Fruit fly (Drosophila melanogaster) whole organism, embryonic: ENCODE data around the gene CG18810.

ENCODE experiments used
- Atf3 ChIP-seq: fragments of 200-800 bp; sonication (Bioruptor generic); optimal IDR thresholded peaks from 3 replicates; lab custom pipeline; 2016; ENCODE audit warnings: missing biosample characterization, missing genetic modification characterization
- CG10321 ChIP-seq: fragments of 200-800 bp; sonication (Bioruptor generic); IDR thresholded peaks from 2 replicates; pipeline ENCODE4 v1.3.6; 2022; ENCODE audit warnings: missing biosample characterization, missing genetic modification characterization
- CG11504 ChIP-seq: fragments of 200-800 bp; sonication (Bioruptor generic); optimal IDR thresholded peaks from 3 replicates; lab custom pipeline; 2019; ENCODE audit warnings: missing biosample characterization, mild to moderate bottlenecking, missing genetic modification characterization, moderate library complexity
- CG12155 ChIP-seq: fragments of 200-800 bp; sonication (Bioruptor generic); optimal IDR thresholded peaks from 3 replicates; lab custom pipeline; 2016; ENCODE audit warnings: missing biosample characterization, missing genetic modification characterization
- CG12299 ChIP-seq: fragments of 200-800 bp; sonication (Bioruptor generic); optimal IDR thresholded peaks from 2 replicates; lab custom pipeline; 2018; ENCODE audit warnings: missing biosample characterization, mild to moderate bottlenecking, missing genetic modification characterization
- CG14710 ChIP-seq: fragments of 200-800 bp; sonication (Bioruptor generic); optimal IDR thresholded peaks from 3 replicates; lab custom pipeline; 2019; ENCODE audit warnings: missing biosample characterization, mild to moderate bottlenecking, missing genetic modification characterization, moderate library complexity
- CG16863 ChIP-seq: fragments of 200-800 bp; sonication (Bioruptor generic); optimal IDR thresholded peaks from 3 replicates; lab custom pipeline; 2016; ENCODE audit warnings: missing biosample characterization, missing genetic modification characterization
- CG17829 ChIP-seq: fragments of 200-800 bp; optimal IDR thresholded peaks from 2 replicates; lab custom pipeline; 2019; ENCODE audit warnings: missing biosample characterization, mild to moderate bottlenecking, missing genetic modification characterization, moderate library complexity
- CG1792 ChIP-seq: fragments of 200-800 bp; sonication (Bioruptor generic); optimal IDR thresholded peaks from 2 replicates; lab custom pipeline; 2016; ENCODE audit warnings: missing biosample characterization, missing genetic modification characterization
- CG3281 ChIP-seq: fragments of 200-800 bp; sonication (Bioruptor generic); optimal IDR thresholded peaks from 3 replicates; lab custom pipeline; 2017; ENCODE audit warnings: missing biosample characterization, mild to moderate bottlenecking, missing genetic modification characterization
- CG3995 ChIP-seq: fragments of 200-800 bp; sonication (Bioruptor generic); optimal IDR thresholded peaks from 3 replicates; lab custom pipeline; 2016; ENCODE audit warnings: missing biosample characterization, missing genetic modification characterization
- CG4360 ChIP-seq: fragments of 200-800 bp; sonication (Bioruptor generic); IDR thresholded peaks from 2 replicates; pipeline ENCODE4 v1.3.6; 2022; ENCODE audit warnings: missing biosample characterization, missing genetic modification characterization
- CG6683 ChIP-seq: fragments of 200-800 bp; sonication (Bioruptor generic); optimal IDR thresholded peaks from 2 replicates; lab custom pipeline; 2017; ENCODE audit warnings: missing biosample characterization, mild to moderate bottlenecking, missing genetic modification characterization, missing genetic modification reagents
- CG7928 ChIP-seq: fragments of 200-800 bp; sonication (Bioruptor generic); optimal IDR thresholded peaks from 2 replicates; lab custom pipeline; 2017; ENCODE audit warnings: missing biosample characterization, mild to moderate bottlenecking, missing genetic modification characterization
- CG8944 ChIP-seq: fragments of 200-800 bp; sonication (Bioruptor generic); optimal IDR thresholded peaks from 3 replicates; lab custom pipeline; 2016; ENCODE audit warnings: missing biosample characterization, missing genetic modification characterization
- Chrac-16 ChIP-seq: fragments of 200-800 bp; sonication (Bioruptor generic); optimal IDR thresholded peaks from 3 replicates; lab custom pipeline; 2016; ENCODE audit warnings: missing biosample characterization, missing genetic modification characterization
- Hr3 ChIP-seq: fragments of 200-800 bp; sonication (Bioruptor generic); optimal IDR thresholded peaks from 3 replicates; lab custom pipeline; 2016; ENCODE audit warnings: missing biosample characterization, missing genetic modification characterization
- Hr39 ChIP-seq: fragments of >200 bp; optimal IDR thresholded peaks from 2 replicates; lab custom pipeline; 2017
- Hr51 ChIP-seq, 2 experiments: fragments of 200-800 bp; sonication (Bioruptor generic); optimal IDR thresholded peaks; 2 replicates in 1 of 2; 3 replicates in 1 of 2; lab custom pipeline; 2016 to 2018; ENCODE audit warnings: missing biosample characterization in 2 of 2, missing genetic modification characterization in 2 of 2, mild to moderate bottlenecking in 1 of 2, moderate library complexity in 1 of 2
- Lpt ChIP-seq: fragments of >200 bp; optimal IDR thresholded peaks from 2 replicates; lab custom pipeline; 2018; ENCODE audit warnings: missing biosample characterization, missing genetic modification characterization
- Med ChIP-seq: fragments of 200-800 bp; sonication (Bioruptor generic); peaks from one replicate; lab custom pipeline; 2016; ENCODE audit warnings: missing biosample characterization, missing genetic modification characterization, mild to moderate bottlenecking, inconsistent platforms, moderate library complexity
- Pdp1 ChIP-seq, 2 experiments: fragments of 200-800 bp; sonication (Bioruptor generic); optimal IDR thresholded peaks; 3 replicates each; lab custom pipeline; 2016; ENCODE audit warnings: missing biosample characterization in 2 of 2, missing genetic modification characterization in 2 of 2, mild to moderate bottlenecking in 1 of 2, moderate library complexity in 1 of 2
- Sox100B ChIP-seq: fragments of 200-800 bp; sonication (Bioruptor generic); optimal IDR thresholded peaks from 3 replicates; lab custom pipeline; 2018; ENCODE audit warnings: missing biosample characterization, mild to moderate bottlenecking, missing genetic modification characterization
- Sry-δ ChIP-seq: fragments of 200-800 bp; sonication (Bioruptor generic); optimal IDR thresholded peaks from 2 replicates; lab custom pipeline; 2016; ENCODE audit warnings: missing biosample characterization, missing genetic modification characterization
- Usf ChIP-seq: fragments of 200-800 bp; sonication (Bioruptor generic); optimal IDR thresholded peaks from 2 replicates; lab custom pipeline; 2017; ENCODE audit warnings: missing genotype, missing biosample characterization, missing genetic modification characterization
- Xbp1 ChIP-seq: fragments of 200-800 bp; sonication (Bioruptor generic); optimal IDR thresholded peaks from 3 replicates; lab custom pipeline; 2016; ENCODE audit warnings: missing biosample characterization, mild to moderate bottlenecking, missing genetic modification characterization
- Xrp1 ChIP-seq: fragments of 200-800 bp; sonication (Bioruptor generic); IDR thresholded peaks from 2 replicates; pipeline ENCODE4 v1.3.6; 2022; ENCODE audit warnings: missing biosample characterization, missing genetic modification characterization
- YL-1 ChIP-seq: fragments of 200-800 bp; sonication (Bioruptor generic); optimal IDR thresholded peaks from 3 replicates; lab custom pipeline; 2017; ENCODE audit warnings: missing biosample characterization, mild to moderate bottlenecking, missing genetic modification characterization
- al ChIP-seq: fragments of 200-800 bp; sonication (Bioruptor generic); IDR thresholded peaks from 2 replicates; pipeline ENCODE4 v1.3.6; 2022; ENCODE audit warnings: missing biosample characterization, missing genetic modification characterization
- az2 ChIP-seq: fragments of 200-800 bp; sonication (Bioruptor generic); optimal IDR thresholded peaks from 3 replicates; lab custom pipeline; 2016; ENCODE audit warnings: missing biosample characterization, missing genetic modification characterization
- btn ChIP-seq: fragments of 200-800 bp; sonication (Bioruptor generic); optimal IDR thresholded peaks from 2 replicates; lab custom pipeline; 2016; ENCODE audit warnings: missing biosample characterization, missing genetic modification characterization
- chinmo ChIP-seq: fragments of 200-800 bp; sonication (Bioruptor generic); IDR thresholded peaks from 4 replicates; pipeline ENCODE4 v1.3.6; 2022; ENCODE audit warnings: missing biosample characterization, missing genetic modification characterization; ENCODE audit not compliant: partially characterized antibody
- crp ChIP-seq, 2 experiments: fragments of 200-800 bp; sonication (Bioruptor generic); optimal IDR thresholded peaks; 2 replicates in 1 of 2; 3 replicates in 1 of 2; lab custom pipeline; 2017; ENCODE audit warnings: missing biosample characterization in 2 of 2, missing genetic modification characterization in 2 of 2, mild to moderate bottlenecking in 1 of 2, moderate library complexity in 1 of 2
- danr ChIP-seq: fragments of 200-800 bp; sonication (Bioruptor generic); IDR thresholded peaks from 2 replicates; pipeline ENCODE4 v1.3.6; 2022; ENCODE audit warnings: missing biosample characterization, missing genetic modification characterization
- ewg ChIP-seq: fragments of 200-800 bp; sonication (Bioruptor generic); optimal IDR thresholded peaks from 3 replicates; lab custom pipeline; 2017; ENCODE audit warnings: mild to moderate bottlenecking, missing biosample characterization, missing genetic modification reagents, missing genetic modification characterization
- jing ChIP-seq: fragments of 200-800 bp; sonication (Bioruptor generic); optimal IDR thresholded peaks from 2 replicates; lab custom pipeline; 2018; ENCODE audit warnings: missing biosample characterization, mild to moderate bottlenecking, missing genetic modification characterization
- ken ChIP-seq: fragments of 200-800 bp; sonication (Bioruptor generic); IDR thresholded peaks from 3 replicates; pipeline ENCODE4 v1.3.6; 2022; ENCODE audit warnings: missing biosample characterization, missing genetic modification characterization
- lbe ChIP-seq: fragments of 200-800 bp; sonication (Bioruptor generic); optimal IDR thresholded peaks from 2 replicates; lab custom pipeline; 2016; ENCODE audit warnings: missing biosample characterization, mild to moderate bottlenecking, missing genetic modification characterization
- maf-S ChIP-seq: fragments of 200-800 bp; sonication (Bioruptor generic); optimal IDR thresholded peaks from 2 replicates; lab custom pipeline; 2016; ENCODE audit warnings: missing biosample characterization, missing genetic modification characterization
- mam ChIP-seq: fragments of 200-800 bp; sonication (Bioruptor generic); optimal IDR thresholded peaks from 3 replicates; lab custom pipeline; 2016; ENCODE audit warnings: missing biosample characterization, missing genetic modification characterization
- oc ChIP-seq: fragments of 200-800 bp; sonication (Bioruptor generic); optimal IDR thresholded peaks from 2 replicates; lab custom pipeline; 2018; ENCODE audit warnings: missing biosample characterization, mild to moderate bottlenecking, missing genetic modification characterization, moderate library complexity
- pita ChIP-seq: fragments of 200-800 bp; sonication (Bioruptor generic); optimal IDR thresholded peaks from 2 replicates; lab custom pipeline; 2017; ENCODE audit warnings: missing biosample characterization, mild to moderate bottlenecking, missing genetic modification characterization
- prd ChIP-seq, 3 experiments: fragments of >200 bp in 2 of 3; fragments of 200-800 bp in 1 of 3; sonication (Bioruptor generic) in 1 of 3; optimal IDR thresholded peaks in 2 of 3; IDR thresholded peaks in 1 of 3; 2 replicates in 2 of 3; 3 replicates in 1 of 3; pipeline versions ENCODE4 v1.3.6 to Lab custom; 2017 to 2022; ENCODE audit warnings: missing biosample characterization in 1 of 3, missing genetic modification characterization in 1 of 3
- row ChIP-seq: fragments of 200-800 bp; sonication (Bioruptor generic); IDR thresholded peaks from 3 replicates; pipeline ENCODE4 v1.3.6; 2022; ENCODE audit warnings: missing biosample characterization, missing genetic modification characterization
- sens ChIP-seq: fragments of 200-800 bp; sonication (Bioruptor generic); peaks from one replicate; lab custom pipeline; 2016; ENCODE audit warnings: missing biosample characterization, missing genetic modification characterization
- stc ChIP-seq: fragments of 200-800 bp; sonication (Bioruptor generic); IDR thresholded peaks from 2 replicates; pipeline ENCODE4 v1.3.6; 2022; ENCODE audit warnings: missing biosample characterization, missing genetic modification characterization
- tgo ChIP-seq: fragments of 200-800 bp; sonication (Bioruptor generic); IDR thresholded peaks from 3 replicates; pipeline ENCODE4 v1.3.6; 2022; ENCODE audit warnings: missing biosample characterization, missing genetic modification characterization
- tna ChIP-seq: fragments of 200-800 bp; sonication (Bioruptor generic); IDR thresholded peaks from 2 replicates; pipeline ENCODE4 v1.3.6; 2022; ENCODE audit warnings: missing biosample characterization, missing genetic modification characterization; ENCODE audit not compliant: partially characterized antibody
- zf30C ChIP-seq: fragments of 200-800 bp; sonication (Bioruptor generic); optimal IDR thresholded peaks from 3 replicates; lab custom pipeline; 2018; ENCODE audit warnings: missing biosample characterization, mild to moderate bottlenecking, missing genetic modification characterization

Gene CG18810

DNA sequence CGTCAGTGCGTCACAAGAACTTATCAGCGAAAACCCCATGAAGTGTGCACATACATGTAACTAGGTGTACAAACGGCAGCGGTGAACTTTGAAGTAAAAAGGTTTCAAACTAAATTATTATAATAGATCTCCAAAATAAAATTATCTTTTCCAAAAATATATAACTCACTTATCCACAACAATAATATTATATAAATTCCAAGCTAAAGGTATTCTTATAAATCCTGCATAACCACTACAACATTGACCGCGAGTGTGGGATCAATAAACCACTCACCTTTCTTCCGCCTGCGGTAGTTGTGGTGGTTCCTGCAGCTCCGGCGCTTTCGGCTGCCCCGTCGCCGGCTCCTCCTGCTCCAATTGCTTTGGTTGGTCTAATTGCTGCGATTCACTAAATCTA is 26.0 kb downstream of the CG18810 start:
- TF ChIP-seq sens (peak; percentile 54), Pdp1 (GFP tag; optimal IDR thresholded peaks at IDR 0.05; lab: Kevin White, UChicago) (peak in 1 of 2 experiments; percentile 24), CG7928 (no peak), Sox100B (peak; percentile 4), row (GFP tag; lab: Robert Waterston, UW) (0 out of 3 replicates have a peak, but pooled peaks have one; percentile 6), CG10321 (GFP tag; lab: Robert Waterston, UW) (0 out of 2 replicates have a peak, but pooled peaks have one; percentile 6), Usf (GFP tag; lab: Kevin White, UChicago) (no peak)

DNA sequence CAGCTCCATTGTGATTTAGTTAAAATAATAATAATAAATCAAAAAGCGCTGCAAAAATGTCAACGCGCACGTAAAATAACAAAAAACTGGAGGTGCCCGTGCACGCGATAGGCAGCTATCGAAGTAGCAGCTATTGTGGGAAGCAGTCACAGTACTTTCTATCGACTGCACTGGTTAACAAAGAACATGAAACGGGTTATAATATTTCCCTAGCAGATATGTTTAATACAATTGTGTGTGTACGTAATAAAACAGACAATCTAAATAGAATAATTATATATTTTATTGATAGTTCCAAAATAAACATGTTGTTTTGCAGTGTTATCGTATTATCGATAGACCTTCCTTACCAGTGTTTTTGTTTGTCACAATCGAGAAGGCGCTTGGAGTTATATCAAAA is 27.2 kb downstream of the CG18810 start, which contains the start of the genes CG31678 and IKKepsilon:
CG31678 (minus strand) TSS at position 67 of the 400 bp plus-strand sequence.
IKKepsilon (plus strand) TSS at position 171 of the 400 bp plus-strand sequence.
- TF ChIP-seq Sry-δ (peak; percentile 70), chinmo (GFP tag; lab: Robert Waterston, UW) (peak; percentile 86; the same call in 2 of the 4 replicates), Hr3 (GFP tag; lab: Kevin White, UChicago) (peak; percentile 34), ewg (GFP tag; lab: Kevin White, UChicago) (peak; percentile 40), Hr51 (GFP tag; optimal IDR thresholded peaks at IDR 0.05; lab: Kevin White, UChicago) (peak in 1 of 2 experiments; percentile 2), CG8944 (GFP tag; lab: Kevin White, UChicago) (no peak), danr (GFP tag; lab: Robert Waterston, UW) (no peak), crp (GFP tag; optimal IDR thresholded peaks at IDR 0.05; lab: Kevin White, UChicago) (peak in 1 of 2 experiments; percentile 23), CG12155 (GFP tag; lab: Kevin White, UChicago) (peak; percentile 6), Xrp1 (GFP tag; lab: Robert Waterston, UW) (peak; percentile 42; the same call in 1 of the 2 replicates), CG1792 (no peak), CG3281 (no peak), lbe (GFP tag; lab: Kevin White, UChicago) (peak; percentile 40), oc (tag; lab: Kevin White, UChicago) (no peak), tna (GFP tag; lab: Robert Waterston, UW) (peak; percentile 94), jing (GFP tag; lab: Kevin White, UChicago) (no peak), CG14710 (peak; percentile 61), az2 (GFP tag; lab: Kevin White, UChicago) (peak; percentile 33), al (GFP tag; lab: Robert Waterston, UW) (0 out of 2 replicates have a peak, but pooled peaks have one; percentile 23), CG6683 (GFP tag; lab: Kevin White, UChicago) (no peak), Xbp1 (GFP tag; lab: Kevin White, UChicago) (peak; percentile 61), maf-S (GFP tag; lab: Kevin White, UChicago) (no peak), YL-1 (GFP tag; lab: Kevin White, UChicago) (peak; percentile 83), CG17829 (peak; percentile 63), pita (GFP tag; lab: Kevin White, UChicago) (no peak), btn (GFP tag; lab: Kevin White, UChicago) (no peak), CG3995 (GFP tag; lab: Kevin White, UChicago) (peak; percentile 99), zf30C (GFP tag; lab: Kevin White, UChicago) (no peak), prd (optimal IDR thresholded peaks at IDR 0.05; lab: Kevin White, UChicago) (no peak), prd (GFP tag; IDR thresholded peaks at IDR 0.05; lab: Robert Waterston, UW) (peak; percentile 28; the same call in 1 of the 3 replicates), CG12299 (tag; lab: Kevin White, UChicago) (peak; percentile 21), mam (peak; percentile 10), Med (GFP tag; lab: Kevin White, UChicago) (peak; percentile 76), stc (GFP tag; lab: Robert Waterston, UW) (no peak), Chrac-16 (GFP tag; lab: Kevin White, UChicago) (peak; percentile 26), tgo (GFP tag; lab: Robert Waterston, UW) (no peak), Atf3 (GFP tag; lab: Kevin White, UChicago) (no peak), CG16863 (no peak), Lpt (GFP tag; lab: Kevin White, UChicago) (no peak), CG11504 (tag; lab: Kevin White, UChicago) (no peak), Hr39 (lab: Kevin White, UChicago) (no peak), ken (GFP tag; lab: Robert Waterston, UW) (no peak), CG4360 (GFP tag; lab: Robert Waterston, UW) (0 out of 2 replicates have a peak, but pooled peaks have one; percentile 5)
